Comparison of ENCODE assay signal across 3 fruit fly cellular contexts in the genomic region with DNA sequence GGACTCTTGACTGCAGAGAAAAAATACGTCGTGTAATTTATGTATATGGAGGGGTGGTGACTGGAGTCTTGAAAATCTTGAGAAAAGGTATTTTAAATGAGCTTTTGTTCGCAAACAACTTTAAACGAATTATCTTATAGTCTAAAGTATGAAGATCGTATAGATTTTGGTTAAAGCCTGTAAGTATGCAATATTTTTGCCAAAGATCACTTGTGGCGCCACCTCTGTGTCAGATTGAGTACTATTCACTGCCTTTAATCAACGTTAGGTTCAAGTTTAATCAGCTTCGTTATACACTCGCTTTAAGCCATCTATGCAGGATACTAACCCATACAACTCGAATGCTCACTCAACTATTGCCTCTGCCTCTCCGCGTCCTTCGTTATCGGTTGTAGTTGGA.
TF ChIP-seq lines count a peak whose summit lies in the region.

No protein-coding gene starts in this region.

- peak; percentile 93 to 96 for TF ChIP-seq CTCF in S2 (optimal IDR thresholded peaks at IDR 0.05; lab: Kevin White, UChicago)
- TF ChIP-seq CTCF in whole organism, embryonic (GFP tag; optimal IDR thresholded peaks at IDR 0.05; lab: Kevin White, UChicago): peak; percentile 93

TF ChIP-seq in whole organism, embryonic, 481 proteins besides CTCF, POLR2A, EP300 and RAD21:
- TF ChIP-seq CG42726 (GFP tag; IDR thresholded peaks at IDR 0.05; lab: Robert Waterston, UW; ENCODE audit: partially characterized antibody) (0 out of 2 replicates have a peak, but pooled peaks have one; percentile 25), stwl (tag; optimal IDR thresholded peaks at IDR 0.05; lab: Kevin White, UChicago) (peak; percentile 45), Lhr (GFP tag; optimal IDR thresholded peaks at IDR 0.05; lab: Kevin White, UChicago) (peak; percentile 2), CG9609 (GFP tag; optimal IDR thresholded peaks at IDR 0.05; lab: Kevin White, UChicago) (no peak), CG11456 (GFP tag; IDR thresholded peaks at IDR 0.05; lab: Robert Waterston, UW) (peak; percentile 8; the same call in 1 of the 3 replicates), CG1024 (GFP tag; IDR thresholded peaks at IDR 0.05; lab: Robert Waterston, UW) (0 out of 2 replicates have a peak, but pooled peaks have one; percentile 4), Gsc (GFP tag; IDR thresholded peaks at IDR 0.05; lab: Robert Waterston, UW) (no peak), Dip2 (GFP tag; IDR thresholded peaks at IDR 0.05; lab: Robert Waterston, UW) (peak; percentile 95), Rfx (GFP tag; IDR thresholded peaks at IDR 0.05; lab: Robert Waterston, UW) (peak; percentile 20; the same call in 1 of the 2 replicates), unc-4 (GFP tag; IDR thresholded peaks at IDR 0.05; lab: Robert Waterston, UW; ENCODE audit: partially characterized antibody) (no peak), CG2678 (tag; optimal IDR thresholded peaks at IDR 0.05; lab: Kevin White, UChicago) (no peak), sens (GFP tag; lab: Kevin White, UChicago) (peak; percentile 61), tll (GFP tag; optimal IDR thresholded peaks at IDR 0.05; lab: Kevin White, UChicago) (no peak), vvl (GFP tag; IDR thresholded peaks at IDR 0.05; lab: Robert Waterston, UW) (peak; percentile 41), ci (GFP tag; IDR thresholded peaks at IDR 0.05; lab: Robert Waterston, UW) (peak; percentile 32; the same call in 1 of the 3 replicates), yki (optimal IDR thresholded peaks at IDR 0.05; lab: Kevin White, UChicago) (no peak), dan (GFP tag; IDR thresholded peaks at IDR 0.05; lab: Robert Waterston, UW) (no peak), Mes4 (GFP tag; optimal IDR thresholded peaks at IDR 0.05; lab: Kevin White, UChicago) (no peak), Med (GFP tag; lab: Kevin White, UChicago) (peak; percentile 45), CG2199 (GFP tag; IDR thresholded peaks at IDR 0.05; lab: Robert Waterston, UW) (peak; percentile 71; the same call in 1 of the 3 replicates), CG1603 (tag; optimal IDR thresholded peaks at IDR 0.05; lab: Kevin White, UChicago) (peak; percentile 16), ara (GFP tag; IDR thresholded peaks at IDR 0.05; lab: Robert Waterston, UW) (no peak), Myb (GFP tag; optimal IDR thresholded peaks at IDR 0.05; lab: Kevin White, UChicago) (peak; percentile 37), slou (GFP tag; optimal IDR thresholded peaks at IDR 0.05; lab: Kevin White, UChicago) (no peak), Bgb (GFP tag; IDR thresholded peaks at IDR 0.05; lab: Robert Waterston, UW; ENCODE audit: partially characterized antibody) (0 out of 2 replicates have a peak, but pooled peaks have one; percentile 22)

TF ChIP-seq in whole organism, wandering third instar larva, 38 proteins besides CTCF, POLR2A, EP300 and RAD21:
- no peak for TF ChIP-seq br (GFP tag; optimal IDR thresholded peaks at IDR 0.05; lab: Kevin White, UChicago)
- TF ChIP-seq N (GFP tag; optimal IDR thresholded peaks at IDR 0.05; lab: Kevin White, UChicago): no peak
- TF ChIP-seq dsf (GFP tag; optimal IDR thresholded peaks at IDR 0.05; lab: Kevin White, UChicago; ENCODE audit: borderline replicate concordance): no peak
- TF ChIP-seq jim (GFP tag; optimal IDR thresholded peaks at IDR 0.05; lab: Kevin White, UChicago): no peak
- peak; percentile 52 for TF ChIP-seq Myc (optimal IDR thresholded peaks at IDR 0.05; lab: Kevin White, UChicago)
